Worm (Caenorhabditis elegans): ENCODE measurements around the gene met-2.

DNA sequence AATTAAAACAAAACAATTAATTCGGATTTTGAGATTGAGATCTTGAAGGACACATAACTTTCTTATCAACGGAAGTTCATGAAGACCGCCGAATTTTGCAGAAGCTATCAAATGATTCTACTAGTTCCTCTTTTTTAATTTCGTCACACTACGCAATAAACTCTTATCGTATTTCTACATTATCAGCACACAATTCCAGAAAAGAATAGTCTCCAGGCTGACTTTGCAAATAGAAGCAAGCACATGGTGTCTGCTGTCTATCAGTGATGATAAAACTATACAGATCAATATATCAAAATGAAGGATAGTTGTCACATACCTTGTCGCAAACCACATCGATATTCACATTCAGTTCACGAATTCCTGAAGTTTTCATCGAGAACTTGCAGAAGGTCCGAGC lies 25.4 kb downstream of the met-2 start:
- TF ChIP-seq snpc-4 (tag; optimal IDR thresholded peaks at IDR 0.05) (no peak), mep-1 (tag; optimal IDR thresholded peaks at IDR 0.05) (no peak)

All from whole organism, mixed stage, embryonic.